Worm (Caenorhabditis elegans) whole organism, dauer: ENCODE measurements around the gene Y38A10A.2.
"Not testable (repeated sequence)": the region's sequence is repeated elsewhere in the genome, so short reads cannot be mapped to it uniquely, and the experiment has no call there.

Experiments used
- unc-62 ChIP-seq: sonication (generic microtip); optimal IDR thresholded peaks from 2 replicates; lab custom pipeline; 2017; ENCODE audit warnings: missing biosample characterization, missing genetic modification reagents, missing genetic modification characterization

The Y38A10A.2 gene

DNA sequence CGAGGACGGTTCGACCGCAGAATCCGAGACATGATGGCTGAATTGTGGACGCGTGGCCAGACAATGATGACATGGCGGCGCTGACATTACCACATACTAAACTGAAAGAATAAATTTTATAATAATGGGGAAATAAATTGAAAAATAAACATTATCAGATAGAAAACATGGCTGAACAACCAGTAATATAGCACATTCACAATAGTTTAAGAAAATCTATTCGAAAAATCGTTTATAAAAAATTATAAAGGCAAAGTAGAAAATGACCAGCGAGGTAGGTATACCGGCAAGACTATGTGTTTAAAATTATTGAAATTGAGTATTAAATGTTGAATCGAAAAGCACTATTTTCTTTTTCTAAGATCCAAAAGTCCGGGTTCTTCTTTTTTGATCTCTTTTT is 12.1 kb downstream of the Y38A10A.2 start, which contains the start of gene jamp-1:
jamp-1 (minus strand) TSS at position 101 of the 400 bp plus-strand sequence.
- TF ChIP-seq unc-62, result no peak

- TF ChIP-seq unc-62, result no peak
These were observed 15.4 kb downstream of the Y38A10A.2 start, which contains the start of gene pgap-3 for ce11 chrV:6047818-6048217. Gene pgap-3 (minus strand): TSS chrV:6047918.

- no peak for TF ChIP-seq unc-62
These were observed 18.2 kb downstream of the Y38A10A.2 start, which contains the start of gene R01B10.3 for ce11 chrV:6044853-6045594. Gene R01B10.3 (minus strand): TSS chrV:6045129.

DNA sequence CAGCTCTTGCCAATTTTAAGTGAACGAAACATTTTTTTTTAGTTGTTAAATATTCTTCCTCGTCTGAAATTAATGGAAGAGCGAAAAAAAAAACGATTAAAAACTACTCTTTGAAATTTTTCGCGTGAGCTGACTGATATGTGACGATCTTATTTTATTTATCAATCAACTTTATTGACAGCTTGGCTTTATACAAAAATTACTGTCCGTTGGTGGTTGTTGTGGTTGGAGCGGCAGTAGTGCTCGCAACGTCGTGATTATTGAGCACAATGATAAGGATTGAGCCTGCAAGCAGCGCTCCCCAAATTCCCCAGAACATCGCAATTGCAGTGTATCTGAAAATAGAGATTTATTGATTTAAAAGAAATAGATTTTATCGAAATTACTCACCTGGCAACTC is 18.8 kb downstream of the Y38A10A.2 start:
- TF ChIP-seq unc-62, result no peak

- TF ChIP-seq unc-62, result no peak
These were observed 19.7 kb downstream of the Y38A10A.2 start, which contains the start of gene cpi-2 for ce11 chrV:6043275-6044271. Gene cpi-2 (plus strand): TSS chrV:6044062.

- no peak for TF ChIP-seq unc-62
These were observed 21.9 kb downstream of the Y38A10A.2 start, which contains the start of gene R01B10.2 for ce11 chrV:6041375-6041774. Gene R01B10.2 (minus strand): TSS chrV:6041475.

- not testable (repeated sequence) for TF ChIP-seq unc-62
These were observed 24.7 kb downstream of the Y38A10A.2 start, which contains the start of gene F29G9.1 for ce11 chrV:6038405-6039151. Gene F29G9.1 (plus strand): TSS chrV:6039101.

DNA sequence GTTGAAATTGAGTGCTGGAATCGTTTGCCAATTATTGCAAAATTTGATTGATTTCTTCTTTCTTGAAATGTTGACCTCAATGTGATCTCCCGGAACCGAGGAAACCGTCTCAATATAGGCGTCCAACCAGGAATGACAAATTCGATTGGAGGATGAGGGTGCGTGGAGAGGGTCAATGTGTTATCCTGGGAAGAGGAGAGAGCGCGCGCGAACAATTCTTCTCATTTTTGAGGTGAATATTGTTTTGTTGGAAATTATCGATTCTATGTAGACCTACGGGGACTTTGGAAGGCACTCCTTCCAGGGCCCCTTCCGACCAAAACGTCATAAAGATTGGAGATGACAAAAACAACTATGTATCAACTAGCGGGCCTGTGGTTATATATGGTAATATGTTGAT is 26.7 kb downstream of the Y38A10A.2 start:
- TF ChIP-seq unc-62, result no peak

- TF ChIP-seq unc-62, result no peak
These were observed 28.5 kb downstream of the Y38A10A.2 start, which contains the start of gene dhs-17 for ce11 chrV:6034714-6035113. Gene dhs-17 (minus strand): TSS chrV:6034814.

- TF ChIP-seq unc-62, result no peak
These were observed 29.7 kb downstream of the Y38A10A.2 start for ce11 chrV:6033512-6033911.

- TF ChIP-seq unc-62, result no peak
These were observed 31.6 kb downstream of the Y38A10A.2 start for ce11 chrV:6031585-6031984.

- TF ChIP-seq unc-62, result no peak
These were observed 32.7 kb downstream of the Y38A10A.2 start for ce11 chrV:6030559-6030975.

ce11 chrV:6022076-6022475 is 41.2 kb downstream of the Y38A10A.2 start:
- no peak for TF ChIP-seq unc-62

ce11 chrV:6018944-6019450 is 44.2 kb downstream of the Y38A10A.2 start, which contains the start of gene picc-1:
Gene picc-1 (plus strand): TSS chrV:6018994.
- no peak for TF ChIP-seq unc-62

ce11 chrV:6017630-6018029 is 45.6 kb downstream of the Y38A10A.2 start, which contains the start of the genes rpt-2 and aps-1:
Gene rpt-2 (minus strand): TSS chrV:6017669.
Gene aps-1 (plus strand): TSS chrV:6017970.
- TF ChIP-seq unc-62, result no peak

ce11 chrV:6016097-6016496 is 47.1 kb downstream of the Y38A10A.2 start:
- TF ChIP-seq unc-62, result no peak
